Fruit fly (Drosophila melanogaster) whole organism, embryonic: ENCODE measurements around the gene CG12054.

Source experiments
- Abd-B ChIP-seq: fragments of 200-800 bp; sonication (Bioruptor generic); optimal IDR thresholded peaks from 2 replicates; lab custom pipeline; 2018; ENCODE audit warnings: missing biosample characterization, mild to moderate bottlenecking, missing genetic modification characterization, moderate library complexity
- Atf6 ChIP-seq: fragments of 200-800 bp; sonication (Bioruptor generic); IDR thresholded peaks from 2 replicates; pipeline ENCODE4 v1.3.6; 2022; ENCODE audit warnings: missing biosample characterization, missing genetic modification characterization
- C15 ChIP-seq: fragments of 200-800 bp; sonication (Bioruptor generic); IDR thresholded peaks from 3 replicates; pipeline ENCODE4 v1.3.6; 2022; ENCODE audit warnings: missing biosample characterization, missing genetic modification characterization
- CG10267 ChIP-seq: fragments of 200-800 bp; sonication (Bioruptor generic); optimal IDR thresholded peaks from 2 replicates; lab custom pipeline; 2018; ENCODE audit warnings: missing biosample characterization, mild to moderate bottlenecking, missing genetic modification characterization, moderate library complexity
- CG11247 ChIP-seq: fragments of 200-800 bp; sonication (Bioruptor generic); IDR thresholded peaks from 2 replicates; pipeline ENCODE4 v1.3.6; 2022; ENCODE audit warnings: missing biosample characterization, missing genetic modification characterization
- CG12744 ChIP-seq: fragments of 200-800 bp; sonication (Bioruptor generic); optimal IDR thresholded peaks from 2 replicates; lab custom pipeline; 2016; ENCODE audit warnings: missing biosample characterization, missing genetic modification characterization
- CG13424 ChIP-seq: fragments of 200-800 bp; sonication (Bioruptor generic); optimal IDR thresholded peaks from 2 replicates; lab custom pipeline; 2019; ENCODE audit warnings: missing biosample characterization, mild to moderate bottlenecking, missing genetic modification characterization, moderate library complexity
- CG14014 ChIP-seq: fragments of 200-800 bp; sonication (Bioruptor generic); IDR thresholded peaks from 2 replicates; pipeline ENCODE4 v1.3.6; 2022; ENCODE audit warnings: missing biosample characterization, missing genetic modification characterization
- CG15269 ChIP-seq: fragments of 200-800 bp; sonication (Bioruptor generic); optimal IDR thresholded peaks from 2 replicates; lab custom pipeline; 2018; ENCODE audit warnings: missing biosample characterization, mild to moderate bottlenecking, missing genetic modification characterization, moderate library complexity
- CG1647 ChIP-seq: fragments of 200-800 bp; sonication (Bioruptor generic); optimal IDR thresholded peaks from 3 replicates; lab custom pipeline; 2016; ENCODE audit warnings: missing biosample characterization, missing genetic modification characterization
- CG17361 ChIP-seq: fragments of 200-800 bp; sonication (Bioruptor generic); IDR thresholded peaks from 3 replicates; pipeline ENCODE4 v1.3.6; 2022; ENCODE audit warnings: missing biosample characterization, missing genetic modification characterization
- CG2678 ChIP-seq: fragments of 200-800 bp; sonication (Bioruptor generic); optimal IDR thresholded peaks from 3 replicates; lab custom pipeline; 2019; ENCODE audit warnings: missing biosample characterization, mild to moderate bottlenecking, missing genetic modification characterization, moderate library complexity
- CG3163 ChIP-seq: fragments of 200-800 bp; sonication (Bioruptor generic); optimal IDR thresholded peaks from 3 replicates; lab custom pipeline; 2016; ENCODE audit warnings: missing biosample characterization, missing genetic modification characterization
- CG33557 ChIP-seq: fragments of 200-800 bp; sonication (Bioruptor generic); optimal IDR thresholded peaks from 2 replicates; lab custom pipeline; 2019; ENCODE audit warnings: missing biosample characterization, mild to moderate bottlenecking, missing genetic modification characterization, moderate library complexity
- CG42726 ChIP-seq: fragments of 200-800 bp; sonication (Bioruptor generic); IDR thresholded peaks from 2 replicates; pipeline ENCODE4 v1.3.6; 2022; ENCODE audit warnings: missing biosample characterization, missing genetic modification characterization; ENCODE audit not compliant: partially characterized antibody
- CG4360 ChIP-seq: fragments of 200-800 bp; sonication (Bioruptor generic); IDR thresholded peaks from 2 replicates; pipeline ENCODE4 v1.3.6; 2022; ENCODE audit warnings: missing biosample characterization, missing genetic modification characterization
- CG6854 ChIP-seq: fragments of 200-800 bp; sonication (Bioruptor generic); optimal IDR thresholded peaks from 3 replicates; lab custom pipeline; 2017; ENCODE audit warnings: missing biosample characterization, mild to moderate bottlenecking, missing genetic modification characterization
- CG7786 ChIP-seq: fragments of 200-800 bp; sonication (Bioruptor generic); optimal IDR thresholded peaks from 2 replicates; lab custom pipeline; 2016; ENCODE audit warnings: missing biosample characterization, missing genetic modification characterization
- CG8290 ChIP-seq, 3 experiments: fragments of 200-800 bp; sonication (Bioruptor generic); optimal IDR thresholded peaks; 2 replicates each; lab custom pipeline; 2016 to 2019; ENCODE audit warnings: missing biosample characterization in 3 of 3, missing genetic modification characterization in 3 of 3, mild to moderate bottlenecking in 2 of 3, moderate library complexity in 1 of 3
- CG8924 ChIP-seq: fragments of 200-800 bp; optimal IDR thresholded peaks from 3 replicates; lab custom pipeline; 2019; ENCODE audit warnings: missing biosample characterization, mild to moderate bottlenecking, missing genetic modification characterization, moderate library complexity
- Camta ChIP-seq: fragments of 200-800 bp; sonication (Bioruptor generic); optimal IDR thresholded peaks from 2 replicates; lab custom pipeline; 2016; ENCODE audit warnings: missing biosample characterization, missing genetic modification characterization
- D19B ChIP-seq: fragments of 200-800 bp; sonication (Bioruptor generic); optimal IDR thresholded peaks from 2 replicates; lab custom pipeline; 2017; ENCODE audit warnings: missing biosample characterization, mild to moderate bottlenecking, missing genetic modification characterization
- Ets65A ChIP-seq: fragments of 200-800 bp; sonication (Bioruptor generic); peaks from one replicate; lab custom pipeline; 2016; ENCODE audit warnings: missing biosample characterization, missing genetic modification characterization
- Gug ChIP-seq: fragments of 200-800 bp; sonication (Bioruptor generic); IDR thresholded peaks from 4 replicates; pipeline ENCODE4 v1.3.6; 2022; ENCODE audit warnings: missing biosample characterization, missing genetic modification characterization
- HLHmδ ChIP-seq: fragments of 200-800 bp; sonication (Bioruptor generic); optimal IDR thresholded peaks from 2 replicates; lab custom pipeline; 2018; ENCODE audit warnings: missing biosample characterization, mild to moderate bottlenecking, missing genetic modification characterization, moderate library complexity
- MTF-1 ChIP-seq: fragments of 200-800 bp; sonication (Bioruptor generic); optimal IDR thresholded peaks from 2 replicates; lab custom pipeline; 2018; ENCODE audit warnings: missing biosample characterization, mild to moderate bottlenecking, missing genetic modification characterization, borderline replicate concordance
- Neu2 ChIP-seq: fragments of 200-800 bp; sonication (Bioruptor generic); optimal IDR thresholded peaks from 3 replicates; lab custom pipeline; 2016; ENCODE audit warnings: missing biosample characterization, missing genetic modification characterization, borderline replicate concordance
- Rx ChIP-seq: fragments of 200-800 bp; sonication (Bioruptor generic); IDR thresholded peaks from 2 replicates; pipeline ENCODE4 v1.3.6; 2022; ENCODE audit warnings: missing biosample characterization, missing genetic modification characterization
- al ChIP-seq: fragments of 200-800 bp; sonication (Bioruptor generic); IDR thresholded peaks from 2 replicates; pipeline ENCODE4 v1.3.6; 2022; ENCODE audit warnings: missing biosample characterization, missing genetic modification characterization
- ato ChIP-seq: fragments of 200-800 bp; sonication (Bioruptor generic); IDR thresholded peaks from 2 replicates; pipeline ENCODE4 v1.3.6; 2022; ENCODE audit warnings: missing biosample characterization, missing genetic modification characterization; ENCODE audit not compliant: partially characterized antibody
- bowl ChIP-seq: fragments of 200-800 bp; sonication (Bioruptor generic); IDR thresholded peaks from 2 replicates; pipeline ENCODE4 v1.3.6; 2022; ENCODE audit warnings: missing biosample characterization, missing genetic modification characterization
- bsh ChIP-seq, 2 experiments: fragments of 200-800 bp; sonication (Bioruptor generic); optimal IDR thresholded peaks; 2 replicates each; lab custom pipeline; 2017 to 2018; ENCODE audit warnings: mild to moderate bottlenecking in 2 of 2, missing biosample characterization in 2 of 2, missing genetic modification characterization in 2 of 2, moderate library complexity in 1 of 2
- cad ChIP-seq: fragments of >200 bp; optimal IDR thresholded peaks from 2 replicates; lab custom pipeline; 2017; ENCODE audit warnings: missing biosample characterization, missing genetic modification characterization
- corto ChIP-seq: fragments of 200-800 bp; sonication (Bioruptor generic); optimal IDR thresholded peaks from 2 replicates; lab custom pipeline; 2016; ENCODE audit warnings: missing biosample characterization, mild to moderate bottlenecking, missing genetic modification characterization, moderate library complexity
- crc ChIP-seq: fragments of 200-800 bp; sonication (Bioruptor generic); optimal IDR thresholded peaks from 2 replicates; lab custom pipeline; 2016; ENCODE audit warnings: missing biosample characterization, missing genetic modification characterization
- danr ChIP-seq: fragments of 200-800 bp; sonication (Bioruptor generic); IDR thresholded peaks from 2 replicates; pipeline ENCODE4 v1.3.6; 2022; ENCODE audit warnings: missing biosample characterization, missing genetic modification characterization
- dimm ChIP-seq: fragments of 200-800 bp; sonication (Bioruptor generic); IDR thresholded peaks from 2 replicates; pipeline ENCODE4 v1.3.6; 2022; ENCODE audit warnings: missing biosample characterization, missing genetic modification characterization
- dmrt99B ChIP-seq: fragments of 200-800 bp; sonication (Bioruptor generic); optimal IDR thresholded peaks from 2 replicates; lab custom pipeline; 2018; ENCODE audit warnings: missing biosample characterization, mild to moderate bottlenecking, missing genetic modification characterization, moderate library complexity
- ewg ChIP-seq: fragments of 200-800 bp; sonication (Bioruptor generic); optimal IDR thresholded peaks from 3 replicates; lab custom pipeline; 2017; ENCODE audit warnings: mild to moderate bottlenecking, missing biosample characterization, missing genetic modification reagents, missing genetic modification characterization
- gce ChIP-seq: fragments of 200-800 bp; sonication (Bioruptor generic); IDR thresholded peaks from 3 replicates; pipeline ENCODE4 v1.3.6; 2022; ENCODE audit warnings: missing biosample characterization, missing genetic modification characterization
- ham ChIP-seq: fragments of 200-800 bp; sonication (Bioruptor generic); IDR thresholded peaks from 2 replicates; pipeline ENCODE4 v1.3.6; 2022; ENCODE audit warnings: missing biosample characterization, missing genetic modification characterization
- lmd ChIP-seq: fragments of 200-800 bp; sonication (Bioruptor generic); IDR thresholded peaks from 2 replicates; pipeline ENCODE4 v1.3.6; 2022; ENCODE audit warnings: missing biosample characterization, missing genetic modification characterization
- oc ChIP-seq: fragments of 200-800 bp; sonication (Bioruptor generic); optimal IDR thresholded peaks from 2 replicates; lab custom pipeline; 2018; ENCODE audit warnings: missing biosample characterization, mild to moderate bottlenecking, missing genetic modification characterization, moderate library complexity
- odd ChIP-seq: fragments of 200-800 bp; sonication (Bioruptor generic); optimal IDR thresholded peaks from 2 replicates; lab custom pipeline; 2017; ENCODE audit warnings: missing biosample characterization, mild to moderate bottlenecking, missing genetic modification characterization
- peb ChIP-seq: fragments of 200-800 bp; sonication (Bioruptor generic); IDR thresholded peaks from 2 replicates; pipeline ENCODE4 v1.3.6; 2022; ENCODE audit warnings: missing biosample characterization, missing genetic modification characterization
- pfk ChIP-seq: fragments of 200-800 bp; sonication (Bioruptor generic); optimal IDR thresholded peaks from 2 replicates; lab custom pipeline; 2018; ENCODE audit warnings: missing biosample characterization, mild to moderate bottlenecking, missing genetic modification characterization, moderate library complexity
- repo ChIP-seq: fragments of 200-800 bp; sonication (Bioruptor generic); optimal IDR thresholded peaks from 2 replicates; lab custom pipeline; 2016; ENCODE audit warnings: missing biosample characterization, missing genetic modification characterization
- schlank ChIP-seq: fragments of 200-800 bp; sonication (Bioruptor generic); optimal IDR thresholded peaks from 2 replicates; lab custom pipeline; 2018; ENCODE audit warnings: missing biosample characterization, mild to moderate bottlenecking, missing genetic modification characterization
- slou ChIP-seq: fragments of 200-800 bp; sonication (Bioruptor generic); optimal IDR thresholded peaks from 3 replicates; lab custom pipeline; 2016; ENCODE audit warnings: missing biosample characterization, missing genetic modification characterization
- so ChIP-seq: fragments of 200-800 bp; sonication (Bioruptor generic); IDR thresholded peaks from 3 replicates; pipeline ENCODE4 v1.3.6; 2022; ENCODE audit warnings: missing biosample characterization, missing genetic modification characterization
- unpg ChIP-seq: fragments of 200-800 bp; sonication (Bioruptor generic); optimal IDR thresholded peaks from 3 replicates; lab custom pipeline; 2018; ENCODE audit warnings: missing biosample characterization, mild to moderate bottlenecking, missing genetic modification characterization, moderate library complexity
- zfh1 ChIP-seq: fragments of 200-800 bp; sonication (Bioruptor generic); IDR thresholded peaks from 3 replicates; pipeline ENCODE4 v1.3.6; 2022; ENCODE audit warnings: missing biosample characterization, missing genetic modification characterization

CG12054 gene

dm6 chr3R:31215830-31216229, 4.7 kb upstream of the CG12054 start, which contains the start of gene CG15561 (continued):
- TF ChIP-seq Gug (GFP tag; lab: Robert Waterston, UW) (no peak), CG8290 (GFP tag; optimal IDR thresholded peaks at IDR 0.05; lab: Kevin White, UChicago) (no peak), CG8290 (tag; optimal IDR thresholded peaks at IDR 0.05; lab: Kevin White, UChicago) (no peak), ham (GFP tag; lab: Robert Waterston, UW) (no peak), corto (no peak), CG11247 (no peak), CG1647 (no peak), slou (GFP tag; lab: Kevin White, UChicago) (no peak), HLHmδ (peak; percentile 84), dimm (no peak), zfh1 (no peak), CG13424 (tag; lab: Kevin White, UChicago) (peak; percentile 57), bowl (GFP tag; lab: Robert Waterston, UW) (no peak), al (no peak), CG33557 (GFP tag; lab: Kevin White, UChicago) (peak; percentile 66), gce (GFP tag; lab: Robert Waterston, UW) (no peak), odd (GFP tag; lab: Kevin White, UChicago) (no peak), ato (no peak), CG7786 (GFP tag; lab: Kevin White, UChicago) (peak; percentile 32), dmrt99B (no peak), CG14014 (no peak), CG2678 (tag; lab: Kevin White, UChicago) (no peak), Abd-B (GFP tag; lab: Kevin White, UChicago) (no peak), Ets65A (GFP tag; lab: Kevin White, UChicago) (peak; percentile 91), Neu2 (no peak), CG12744 (GFP tag; lab: Kevin White, UChicago) (no peak), CG15269 (tag; lab: Kevin White, UChicago) (no peak), unpg (GFP tag; lab: Kevin White, UChicago) (no peak), repo (GFP tag; lab: Kevin White, UChicago) (no peak), crc (GFP tag; lab: Kevin White, UChicago) (no peak), CG3163 (GFP tag; lab: Kevin White, UChicago) (peak; percentile 6), danr (GFP tag; lab: Robert Waterston, UW) (no peak), cad (GFP tag; lab: Kevin White, UChicago) (peak; percentile 80), CG4360 (GFP tag; lab: Robert Waterston, UW) (no peak), lmd (GFP tag; lab: Robert Waterston, UW) (no peak), bsh (GFP tag; optimal IDR thresholded peaks at IDR 0.05; lab: Kevin White, UChicago) (no peak), pfk (GFP tag; lab: Kevin White, UChicago) (peak; percentile 66), peb (no peak), Camta (peak; percentile 54), CG17361 (GFP tag; lab: Robert Waterston, UW) (no peak), ewg (GFP tag; lab: Kevin White, UChicago) (peak; percentile 20), CG42726 (GFP tag; lab: Robert Waterston, UW) (no peak), C15 (no peak), so (no peak), CG6854 (GFP tag; lab: Kevin White, UChicago) (no peak), Atf6 (GFP tag; lab: Robert Waterston, UW) (no peak), CG8924 (tag; lab: Kevin White, UChicago) (peak; percentile 22), schlank (tag; lab: Kevin White, UChicago) (no peak), CG10267 (tag; lab: Kevin White, UChicago) (peak; percentile 49), oc (tag; lab: Kevin White, UChicago) (no peak), Rx (GFP tag; lab: Robert Waterston, UW) (no peak), D19B (GFP tag; lab: Kevin White, UChicago) (peak; percentile 7), MTF-1 (peak; percentile 69)
